Fruit fly (Drosophila melanogaster): Measurements from ENCODE around the gene CBP.

CBP gene

DNA sequence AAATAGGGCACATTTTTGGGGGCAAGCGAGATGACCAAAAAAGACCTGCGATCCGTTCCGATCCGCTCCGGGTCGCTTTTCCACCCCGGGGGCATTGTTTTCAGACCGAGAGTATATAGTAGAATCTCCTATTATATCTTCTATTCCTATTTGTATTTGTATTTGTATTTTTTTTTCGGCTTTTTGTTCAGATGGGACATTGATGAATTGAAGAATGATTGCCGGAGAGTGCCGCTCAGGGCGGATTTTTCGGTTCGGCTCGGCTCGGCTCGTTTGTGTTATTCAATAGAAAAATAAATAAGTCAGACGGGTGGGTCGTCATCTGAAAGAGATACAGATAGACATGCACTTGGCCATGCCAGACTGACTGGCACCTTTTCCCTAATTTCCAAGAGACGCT lies 15.3 kb upstream of the CBP start:
- TF ChIP-seq fkh (GFP tag; optimal IDR thresholded peaks at IDR 0.05) (peak; percentile 3), CG10669 (GFP tag; optimal IDR thresholded peaks at IDR 0.05) (no peak)

DNA sequence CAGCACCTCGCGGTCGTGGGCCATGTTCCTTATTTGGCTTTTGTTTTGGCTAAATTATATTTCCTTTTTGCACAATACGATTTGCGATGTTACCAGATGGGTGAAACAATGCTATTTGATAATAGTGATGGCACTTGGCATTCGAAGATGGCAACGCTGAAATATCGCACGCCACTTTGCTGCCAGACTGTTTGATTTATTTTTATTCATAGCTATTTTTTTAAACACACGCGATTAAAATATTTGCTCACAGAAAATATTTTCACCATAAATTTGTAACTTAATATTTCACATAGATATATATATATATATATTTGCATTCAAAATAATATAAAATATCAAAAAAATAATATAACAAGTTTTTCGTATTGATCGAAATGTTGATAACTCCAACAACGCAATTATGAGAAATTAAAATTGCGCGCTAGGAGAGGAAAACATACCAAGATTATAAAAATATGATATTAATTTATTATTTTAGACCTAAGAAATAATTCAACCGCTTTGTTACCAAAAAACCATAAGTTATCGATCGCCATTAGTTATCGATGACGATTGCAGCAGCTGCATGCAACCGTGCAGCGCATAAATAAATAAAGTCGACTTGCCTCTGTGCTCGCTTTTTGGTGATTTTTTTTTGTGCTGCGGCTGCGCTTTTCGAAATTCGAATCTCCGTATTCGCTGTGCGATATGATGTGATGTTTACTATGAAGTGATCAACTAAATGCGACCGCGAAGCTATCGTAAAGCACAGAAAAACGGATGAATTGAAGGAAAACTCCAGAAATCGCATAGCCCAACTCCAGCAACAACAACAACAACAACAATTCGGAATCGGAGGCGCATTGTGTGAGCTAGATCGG lies 13.3 kb upstream of the CBP start, which contains the start of the genes Atg5 and Dok:
Atg5 (minus strand) TSS at position 122 of the 863 bp plus-strand sequence.
Dok (plus strand) TSS at position 566 of the 863 bp plus-strand sequence.
- TF ChIP-seq fkh (GFP tag; optimal IDR thresholded peaks at IDR 0.05) (peak; percentile 28), Hr4 (GFP tag; optimal IDR thresholded peaks at IDR 0.05) (no peak), CG11762 (GFP tag; optimal IDR thresholded peaks at IDR 0.05; ENCODE audit: insufficient read depth) (no peak), fd59A (GFP tag; optimal IDR thresholded peaks at IDR 0.05) (no peak), CG1621 (tag; optimal IDR thresholded peaks at IDR 0.05) (no peak), CG15336 (GFP tag; IDR thresholded peaks at IDR 0.05) (no peak), CG4318 (GFP tag; optimal IDR thresholded peaks at IDR 0.05) (no peak), Gug (GFP tag; IDR thresholded peaks at IDR 0.05) (no peak), CG16779 (tag; optimal IDR thresholded peaks at IDR 0.05) (no peak), Eip78C (GFP tag) (peak; percentile 20), net (GFP tag; optimal IDR thresholded peaks at IDR 0.05) (no peak), eg (GFP tag; IDR thresholded peaks at IDR 0.05) (0 out of 3 replicates have a peak, but pooled peaks have one; percentile 22), Ets96B (tag; optimal IDR thresholded peaks at IDR 0.05) (no peak), CG8119 (GFP tag; IDR thresholded peaks at IDR 0.05) (no peak), CG32006 (GFP tag; optimal IDR thresholded peaks at IDR 0.05) (no peak), OdsH (GFP tag; optimal IDR thresholded peaks at IDR 0.05) (peak; percentile 7), CG6163 (GFP tag; IDR thresholded peaks at IDR 0.05) (no peak), CG8632 (GFP tag; optimal IDR thresholded peaks at IDR 0.05) (no peak), salr (GFP tag; optimal IDR thresholded peaks at IDR 0.05) (no peak), Smox (GFP tag; optimal IDR thresholded peaks at IDR 0.05) (no peak), CG3919 (GFP tag; optimal IDR thresholded peaks at IDR 0.05) (no peak), fd85E (GFP tag; optimal IDR thresholded peaks at IDR 0.05) (no peak), pdm3 (GFP tag; optimal IDR thresholded peaks at IDR 0.05) (no peak), CG8319 (GFP tag; optimal IDR thresholded peaks at IDR 0.05) (no peak), achi (GFP tag; optimal IDR thresholded peaks at IDR 0.05) (no peak), Blimp-1 (GFP tag; optimal IDR thresholded peaks at IDR 0.05) (no peak), CG6854 (GFP tag; optimal IDR thresholded peaks at IDR 0.05) (no peak), CG6808 (GFP tag; optimal IDR thresholded peaks at IDR 0.05) (no peak), CG6276 (GFP tag; optimal IDR thresholded peaks at IDR 0.05) (no peak), CG7368 (GFP tag; optimal IDR thresholded peaks at IDR 0.05) (no peak), ss (GFP tag; optimal IDR thresholded peaks at IDR 0.05) (no peak), CG31627 (GFP tag; optimal IDR thresholded peaks at IDR 0.05) (peak; percentile 31), CG9139 (GFP tag; optimal IDR thresholded peaks at IDR 0.05) (no peak), Sox14 (GFP tag; optimal IDR thresholded peaks at IDR 0.05) (peak; percentile 51), CG10631 (GFP tag; optimal IDR thresholded peaks at IDR 0.05) (peak; percentile 36), CG11294 (GFP tag; IDR thresholded peaks at IDR 0.05) (no peak), CG11902 (GFP tag; optimal IDR thresholded peaks at IDR 0.05) (no peak), svp (GFP tag) (no peak), spab (GFP tag; optimal IDR thresholded peaks at IDR 0.05) (no peak), CG10669 (GFP tag; optimal IDR thresholded peaks at IDR 0.05) (no peak), Eip75B (GFP tag; optimal IDR thresholded peaks at IDR 0.05) (no peak), lz (GFP tag; optimal IDR thresholded peaks at IDR 0.05) (no peak), Met (GFP tag; optimal IDR thresholded peaks at IDR 0.05) (no peak), Ets21C (GFP tag; optimal IDR thresholded peaks at IDR 0.05) (no peak), dsx (GFP tag; optimal IDR thresholded peaks at IDR 0.05; ENCODE audit: poor library complexity, severe bottlenecking) (no peak), cyc (GFP tag; optimal IDR thresholded peaks at IDR 0.05) (peak; percentile 33), Hr38 (GFP tag; optimal IDR thresholded peaks at IDR 0.05) (no peak), CG6792 (GFP tag; optimal IDR thresholded peaks at IDR 0.05) (no peak)

Data from whole organism, prepupa.